Worm (Caenorhabditis elegans) whole organism, L4 larva: ENCODE data around the gene skr-9.

ENCODE experiments used
- F26F4.8 ChIP-seq: fragments of 200-800 bp; sonication (Bioruptor generic); conservative IDR thresholded peaks from 2 replicates; pipeline ENCODE4 v1.3.6; 2022; ENCODE audit warnings: missing genetic modification characterization, missing compliant biosample characterization
- F44E2.7 ChIP-seq: fragments of 200-800 bp; sonication (Bioruptor generic); IDR thresholded peaks from 2 replicates; pipeline ENCODE4 v2.1.2; 2022; ENCODE audit warnings: missing genetic modification characterization, missing compliant biosample characterization
- T26A8.4 ChIP-seq: fragments of 200-800 bp; sonication (Bioruptor generic); IDR thresholded peaks from 2 replicates; pipeline ENCODE4 v1.3.6; 2022; ENCODE audit warnings: missing genetic modification characterization, missing compliant biosample characterization
- Y105C5A.15 ChIP-seq: fragments of 200-800 bp; sonication (Bioruptor generic); IDR thresholded peaks from 2 replicates; pipeline ENCODE4 v1.3.6; 2022; ENCODE audit warnings: missing genetic modification characterization, missing compliant biosample characterization
- aha-1 ChIP-seq: fragments of 150-350 bp; peaks from one replicate; lab custom pipeline; 2014; ENCODE audit warnings: missing biosample characterization, missing genetic modification characterization
- aly-2 ChIP-seq: sonication (generic microtip); optimal IDR thresholded peaks from 2 replicates; lab custom pipeline; 2018; ENCODE audit warnings: missing biosample characterization, missing genetic modification characterization
- ceh-32 ChIP-seq: sonication (generic microtip); optimal IDR thresholded peaks from 2 replicates; lab custom pipeline; 2016; ENCODE audit warnings: mild to moderate bottlenecking, missing genetic modification characterization, missing compliant biosample characterization; ENCODE audit not compliant: poor library complexity
- ceh-82 ChIP-seq: sonication (generic microtip); optimal IDR thresholded peaks from 2 replicates; lab custom pipeline; 2017; ENCODE audit warnings: missing biosample characterization, missing genetic modification characterization
- daf-16 ChIP-seq, 3 experiments: sonication (generic microtip); optimal IDR thresholded peaks; 2 replicates each; lab custom pipeline; 2016 to 2017; ENCODE audit warnings: missing genetic modification characterization in 3 of 3, missing genetic modification reagents in 3 of 3, mild to moderate bottlenecking in 2 of 3, missing compliant biosample characterization in 2 of 3, missing biosample characterization in 1 of 3, moderate library complexity in 1 of 3
- dmd-9 ChIP-seq: fragments of 200-800 bp; sonication (Bioruptor generic); IDR thresholded peaks from 2 replicates; pipeline ENCODE4 v1.3.6; 2022; ENCODE audit warnings: missing genetic modification reagents, missing genetic modification characterization, missing compliant biosample characterization
- fkh-10 ChIP-seq: fragments of 150-350 bp; optimal IDR thresholded peaks from 2 replicates; lab custom pipeline; 2014; ENCODE audit warnings: missing biosample characterization, missing genetic modification reagents, missing genetic modification characterization
- gei-8 ChIP-seq: fragments of 200-800 bp; sonication (Bioruptor generic); optimal IDR thresholded peaks from 2 replicates; lab custom pipeline; 2018; ENCODE audit warnings: mild to moderate bottlenecking, missing genetic modification characterization, missing compliant biosample characterization
- hlh-30 ChIP-seq: sonication (generic microtip); optimal IDR thresholded peaks from 2 replicates; lab custom pipeline; 2017; ENCODE audit warnings: antibody characterized with exemption, mild to moderate bottlenecking, missing genetic modification characterization, missing compliant biosample characterization; ENCODE audit not compliant: insufficient read depth
- jun-1 ChIP-seq: fragments of 150-350 bp; optimal IDR thresholded peaks from 2 replicates; lab custom pipeline; 2014; ENCODE audit warnings: missing biosample characterization, missing genetic modification reagents, missing genetic modification characterization
- lim-7 ChIP-seq: fragments of 200-800 bp; sonication (Bioruptor generic); IDR thresholded peaks from 2 replicates; pipeline ENCODE4 v1.3.6; 2022; ENCODE audit warnings: missing genetic modification characterization, missing compliant biosample characterization
- lin-1 ChIP-seq: fragments of 200-800 bp; sonication (Bioruptor generic); IDR thresholded peaks from 2 replicates; pipeline ENCODE4 v1.3.6; 2022; ENCODE audit warnings: missing genetic modification reagents, missing genetic modification characterization, missing compliant biosample characterization
- lsy-2 ChIP-seq, 2 experiments: fragments of 150-350 bp in 1 of 2; sonication (generic microtip) in 1 of 2; optimal IDR thresholded peaks; 2 replicates each; lab custom pipeline; 2014 to 2017; ENCODE audit warnings: missing biosample characterization in 2 of 2, missing genetic modification characterization in 2 of 2
- madf-5 ChIP-seq, 2 experiments: fragments of 200-800 bp; sonication (Bioruptor generic); IDR thresholded peaks; 2 replicates each; pipeline ENCODE4 v1.3.6; 2022; ENCODE audit warnings: missing compliant biosample characterization in 2 of 2, missing genetic modification characterization in 2 of 2
- mdl-1 ChIP-seq, 2 experiments: fragments of 150-350 bp in 1 of 2; sonication (generic microtip) in 1 of 2; optimal IDR thresholded peaks; 2 replicates each; lab custom pipeline; 2014 to 2017; ENCODE audit warnings: missing biosample characterization in 2 of 2, missing genetic modification characterization in 2 of 2
- mxl-2 ChIP-seq: fragments of 200-800 bp; sonication (Bioruptor generic); conservative IDR thresholded peaks from 2 replicates; pipeline ENCODE4 v1.3.6; 2022; ENCODE audit warnings: missing genetic modification reagents, missing genetic modification characterization, missing compliant biosample characterization
- nhr-10 ChIP-seq: fragments of 150-350 bp; optimal IDR thresholded peaks from 2 replicates; lab custom pipeline; 2014; ENCODE audit warnings: missing biosample characterization, missing genetic modification characterization
- nhr-11 ChIP-seq: fragments of 150-350 bp; optimal IDR thresholded peaks from 2 replicates; lab custom pipeline; 2014; ENCODE audit warnings: missing biosample characterization, missing genetic modification characterization
- nhr-42 ChIP-seq: fragments of 200-800 bp; sonication (Bioruptor generic); IDR thresholded peaks from 2 replicates; pipeline ENCODE4 v1.3.6; 2022; ENCODE audit warnings: missing genetic modification characterization, missing compliant biosample characterization
- nhr-48 ChIP-seq: sonication (generic microtip); optimal IDR thresholded peaks from 2 replicates; lab custom pipeline; 2016; ENCODE audit warnings: mild to moderate bottlenecking, missing genetic modification characterization, missing compliant biosample characterization
- pha-4 ChIP-seq, 2 experiments: fragments of 150-350 bp in 1 of 2; fragments of 200-800 bp in 1 of 2; sonication (Bioruptor generic) in 1 of 2; IDR thresholded peaks in 1 of 2; optimal IDR thresholded peaks in 1 of 2; 2 replicates each; pipeline versions ENCODE4 v1.3.6 to Lab custom; 2014 to 2022; ENCODE audit warnings: missing genetic modification characterization in 2 of 2, missing genetic modification reagents in 2 of 2, missing biosample characterization in 1 of 2, missing compliant biosample characterization in 1 of 2
- set-16 ChIP-seq: fragments of 200-800 bp; sonication (Bioruptor generic); IDR thresholded peaks from 2 replicates; pipeline ENCODE4 v1.3.6; 2022; ENCODE audit warnings: missing genetic modification reagents, missing genetic modification characterization, missing compliant biosample characterization
- skn-1 ChIP-seq: fragments of 150-350 bp; optimal IDR thresholded peaks from 2 replicates; lab custom pipeline; 2014; ENCODE audit warnings: missing biosample characterization, missing genetic modification characterization
- snpc-1.2 ChIP-seq: fragments of 200-800 bp; sonication (Bioruptor generic); IDR thresholded peaks from 2 replicates; pipeline ENCODE4 v1.3.6; 2022; ENCODE audit warnings: missing genetic modification reagents, missing genetic modification characterization, missing compliant biosample characterization
- snpc-4 ChIP-seq: fragments of 150-350 bp; optimal IDR thresholded peaks from 2 replicates; lab custom pipeline; 2014; ENCODE audit warnings: missing biosample characterization, missing genetic modification characterization
- unc-130 ChIP-seq: sonication (generic microtip); optimal IDR thresholded peaks from 2 replicates; lab custom pipeline; 2016; ENCODE audit warnings: missing genetic modification reagents, missing genetic modification characterization, missing compliant biosample characterization
- unc-62 ChIP-seq, 3 experiments: fragments of 150-350 bp in 1 of 3; sonication (generic microtip); optimal IDR thresholded peaks in 2 of 3; peaks in 1 of 3; 1 replicate in 1 of 3; 2 replicates in 2 of 3; lab custom pipeline; 2014 to 2017; ENCODE audit warnings: missing biosample characterization in 3 of 3, missing genetic modification characterization in 3 of 3, missing genetic modification reagents in 3 of 3, missing genotype in 1 of 3
- zip-11 ChIP-seq: fragments of 200-800 bp; sonication (Bioruptor generic); IDR thresholded peaks from 2 replicates; pipeline ENCODE4 v1.3.6; 2022; ENCODE audit warnings: missing genetic modification characterization, missing compliant biosample characterization

The skr-9 gene

ce11 chrIV:17150418-17150817, 13.0 kb upstream of the skr-9 start:
- TF ChIP-seq snpc-4 (no peak), pha-4 (GFP tag; IDR thresholded peaks at IDR 0.05; lab: Robert Waterston, UW) (no peak), pha-4 (tag; optimal IDR thresholded peaks at IDR 0.05; lab: Kevin White, UChicago) (no peak), snpc-1.2 (peak; percentile 96), lsy-2 (tag; optimal IDR thresholded peaks at IDR 0.05; lab: Kevin White, UChicago) (no peak)

DNA sequence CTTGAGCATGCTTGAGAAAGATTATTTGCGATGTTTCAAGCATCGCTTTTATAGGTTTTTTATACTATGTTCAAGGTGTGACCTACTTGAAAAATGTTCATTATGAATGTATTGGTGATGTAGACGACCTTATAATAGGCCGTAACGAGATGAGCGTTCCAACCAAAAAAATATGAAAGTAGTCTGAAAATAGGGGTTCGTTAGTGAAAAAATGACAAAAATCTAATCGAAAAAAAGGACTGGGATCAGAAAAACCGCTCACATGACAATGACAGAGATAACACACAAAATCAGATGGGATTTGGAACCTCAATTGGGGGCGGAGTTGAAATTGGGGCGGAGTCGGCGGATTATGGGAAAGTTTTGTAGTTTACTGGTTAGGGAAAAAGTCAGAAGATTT, 12.5 kb upstream of the skr-9 start, which contains the start of gene Y116A8C.40:
Gene Y116A8C.40 (minus strand): TSS at position 101 of the 400 bp plus-strand sequence.
- TF ChIP-seq lim-7 (GFP tag; lab: Robert Waterston, UW) (no peak), skn-1 (tag; lab: Kevin White, UChicago) (no peak), gei-8 (no peak), Y105C5A.15 (GFP tag; lab: Robert Waterston, UW) (no peak), F44E2.7 (GFP tag; lab: Robert Waterston, UW) (no peak), nhr-48 (no peak), F26F4.8 (GFP tag; lab: Robert Waterston, UW) (no peak), zip-11 (no peak), unc-130 (GFP tag; lab: Kevin White, UChicago) (no peak), aly-2 (tag; lab: Kevin White, UChicago) (no peak), fkh-10 (GFP tag; lab: Kevin White, UChicago) (no peak), ceh-32 (tag; lab: Kevin White, UChicago) (no peak), lin-1 (GFP tag; lab: Robert Waterston, UW) (no peak), daf-16 (GFP tag; optimal IDR thresholded peaks at IDR 0.05; lab: Kevin White, UChicago) (no peak), daf-16 (tag; optimal IDR thresholded peaks at IDR 0.05; lab: Kevin White, UChicago) (no peak)

DNA sequence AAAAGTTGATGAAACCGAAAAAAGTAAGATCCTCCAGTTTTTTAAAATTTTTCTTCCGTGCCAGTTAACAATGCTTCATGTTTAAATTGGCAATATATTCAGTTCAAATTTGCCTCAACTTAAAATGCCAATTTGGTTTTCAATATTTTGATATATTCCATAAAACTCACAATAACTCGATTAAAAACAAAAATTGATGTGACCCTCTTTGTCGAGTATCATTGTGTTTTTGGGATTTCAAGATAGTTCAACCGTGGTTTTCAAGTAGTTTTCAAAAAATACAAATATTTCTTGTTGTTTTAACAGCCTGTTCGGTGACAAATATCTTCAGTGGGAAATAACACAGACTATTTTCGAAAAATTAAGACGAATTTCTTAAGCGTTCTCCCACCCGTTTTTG, 10.4 kb upstream of the skr-9 start:
- TF ChIP-seq mxl-2 (GFP tag; lab: Robert Waterston, UW), result no peak
- TF ChIP-seq madf-5 (GFP tag; IDR thresholded peaks at IDR 0.05; lab: Robert Waterston, UW), result no peak
- TF ChIP-seq pha-4 (GFP tag; IDR thresholded peaks at IDR 0.05; lab: Robert Waterston, UW), result no peak
- TF ChIP-seq pha-4 (tag; optimal IDR thresholded peaks at IDR 0.05; lab: Kevin White, UChicago), result no peak
- no peak for TF ChIP-seq nhr-11
- no peak for TF ChIP-seq set-16 (GFP tag; lab: Robert Waterston, UW)
- no peak for TF ChIP-seq ceh-82 (tag; lab: Kevin White, UChicago)
- no peak for TF ChIP-seq nhr-42 (GFP tag; lab: Robert Waterston, UW)
- TF ChIP-seq jun-1 (tag; lab: Kevin White, UChicago), result no peak
- TF ChIP-seq aha-1 (tag; lab: Kevin White, UChicago), result peak; percentile 61
- TF ChIP-seq dmd-9 (GFP tag; lab: Robert Waterston, UW), result no peak
- no peak for TF ChIP-seq hlh-30 (tag; lab: Kevin White, UChicago)
- peak in 1 of 2 experiments; percentile 96 for TF ChIP-seq unc-62 (GFP tag; optimal IDR thresholded peaks at IDR 0.05 in 1 of 2; lab: Kevin White, UChicago)
- TF ChIP-seq unc-62 (tag; optimal IDR thresholded peaks at IDR 0.05; lab: Kevin White, UChicago), result no peak
- TF ChIP-seq zip-11, result no peak
- TF ChIP-seq mdl-1 (tag; optimal IDR thresholded peaks at IDR 0.05; lab: Kevin White, UChicago), result no peak
- TF ChIP-seq unc-130 (GFP tag; lab: Kevin White, UChicago), result no peak
- TF ChIP-seq, all 104 proteins: peak for 2

- TF ChIP-seq snpc-1.2, result 0 out of 2 replicates have a peak, but pooled peaks have one; percentile 51
Observed at ce11 chrIV:17155625-17156024, 7.7 kb upstream of the skr-9 start.

DNA sequence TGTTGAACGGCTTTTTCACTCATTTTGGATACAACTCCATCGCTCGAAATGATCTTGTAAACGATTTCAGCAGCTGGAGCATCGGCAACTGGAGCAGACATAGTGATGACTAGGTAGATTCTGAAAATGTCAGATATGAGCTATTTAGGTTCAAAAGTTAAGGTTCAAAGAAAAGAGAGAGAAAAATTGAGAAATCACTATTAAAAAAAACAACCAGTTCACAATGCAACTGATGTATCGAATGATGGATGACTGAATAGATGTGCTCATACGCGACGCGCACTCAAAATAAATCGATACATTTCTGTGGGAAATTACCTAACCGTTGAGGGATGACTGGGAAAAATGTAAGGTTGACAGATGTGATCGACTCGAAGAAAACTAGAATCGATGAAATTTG, 858 bp upstream of the skr-9 start, which contains the start of gene skr-13:
Gene skr-13 (minus strand): TSS at position 101 of the 400 bp plus-strand sequence.
- TF ChIP-seq T26A8.4 (no peak), snpc-1.2 (no peak), nhr-10 (tag; lab: Kevin White, UChicago) (no peak)
